Worm (Caenorhabditis elegans) whole organism, L1 larva: ENCODE data around the gene aat-6.
A peak's percentile ranks its signal among the peaks of the same experiment; 100 is the strongest.

Experiments used
- alr-1 ChIP-seq: fragments of 200-800 bp; sonication (Bioruptor generic); optimal IDR thresholded peaks from 2 replicates; lab custom pipeline; 2018; ENCODE audit warnings: borderline replicate concordance, mild to moderate bottlenecking, missing genetic modification characterization, missing compliant biosample characterization
- aly-2 ChIP-seq: fragments of 150-350 bp; optimal IDR thresholded peaks from 2 replicates; lab custom pipeline; 2014; ENCODE audit warnings: missing biosample characterization, missing genetic modification characterization
- blmp-1 ChIP-seq: fragments of 150-350 bp; optimal IDR thresholded peaks from 2 replicates; lab custom pipeline; 2014; ENCODE audit warnings: missing biosample characterization, missing genetic modification characterization
- ceh-63 ChIP-seq: fragments of 200-800 bp; sonication (Bioruptor generic); optimal IDR thresholded peaks from 2 replicates; lab custom pipeline; 2018; ENCODE audit warnings: mild to moderate bottlenecking, missing genetic modification characterization, missing compliant biosample characterization
- ceh-8 ChIP-seq: fragments of 200-800 bp; sonication (Bioruptor generic); optimal IDR thresholded peaks from 2 replicates; lab custom pipeline; 2018; ENCODE audit warnings: mild to moderate bottlenecking, missing genetic modification characterization, moderate library complexity, missing compliant biosample characterization
- ceh-88 ChIP-seq: fragments of 200-800 bp; sonication (Bioruptor generic); IDR thresholded peaks from 2 replicates; pipeline ENCODE4 v1.3.6; 2022; ENCODE audit warnings: missing genetic modification characterization, missing compliant biosample characterization
- ceh-90 ChIP-seq: sonication (generic microtip); optimal IDR thresholded peaks from 2 replicates; lab custom pipeline; 2016; ENCODE audit warnings: missing genetic modification characterization, missing compliant biosample characterization
- ces-1 ChIP-seq: fragments of 150-350 bp; optimal IDR thresholded peaks from 2 replicates; lab custom pipeline; 2014; ENCODE audit warnings: missing biosample characterization, missing genetic modification reagents, missing genetic modification characterization
- dsc-1 ChIP-seq: sonication (generic microtip); optimal IDR thresholded peaks from 2 replicates; lab custom pipeline; 2016; ENCODE audit warnings: mild to moderate bottlenecking, missing genetic modification characterization, missing compliant biosample characterization
- efl-1 ChIP-seq, 4 experiments: fragments of 150-350 bp; optimal IDR thresholded peaks in 3 of 4; peaks in 1 of 4; 1 replicate in 1 of 4; 2 replicates in 3 of 4; lab custom pipeline; 2014; ENCODE audit warnings: missing biosample characterization in 2 of 4, missing genetic modification characterization in 2 of 4, missing genetic modification reagents in 2 of 4
- efl-3 ChIP-seq: fragments of 200-800 bp; sonication (Bioruptor generic); optimal IDR thresholded peaks from 2 replicates; lab custom pipeline; 2018; ENCODE audit warnings: mild to moderate bottlenecking, missing genetic modification characterization, missing compliant biosample characterization
- egl-27 ChIP-seq, 2 experiments: fragments of 150-350 bp in 1 of 2; sonication (generic microtip); optimal IDR thresholded peaks; 3 replicates each; lab custom pipeline; 2017 to 2018; ENCODE audit warnings: missing biosample characterization in 2 of 2, missing genetic modification characterization in 2 of 2, missing genetic modification reagents in 2 of 2
- elt-2 ChIP-seq: sonication (generic microtip); optimal IDR thresholded peaks from 2 replicates; lab custom pipeline; 2016; ENCODE audit warnings: missing genetic modification characterization, mild to moderate bottlenecking, inconsistent platforms, missing compliant biosample characterization, missing genetic modification reagents
- elt-3 ChIP-seq, 6 experiments: fragments of 150-350 bp in 1 of 6; sonication (generic microtip); optimal IDR thresholded peaks; 2 replicates each; lab custom pipeline; 2017 to 2018; ENCODE audit warnings: missing biosample characterization in 6 of 6, missing genetic modification characterization in 6 of 6, inconsistent platforms in 1 of 6
- ets-5 ChIP-seq: fragments of 200-800 bp; sonication (Bioruptor generic); IDR thresholded peaks from 2 replicates; pipeline ENCODE4 v1.3.6; 2022; ENCODE audit warnings: missing genetic modification characterization, missing compliant biosample characterization
- hpl-2 ChIP-seq: fragments of 150-350 bp; optimal IDR thresholded peaks from 2 replicates; lab custom pipeline; 2014; ENCODE audit warnings: missing biosample characterization, missing genetic modification reagents, missing genetic modification characterization
- isw-1 ChIP-seq: fragments of 200-800 bp; sonication (Bioruptor generic); IDR thresholded peaks from 2 replicates; pipeline ENCODE4 v1.3.6; 2022; ENCODE audit warnings: missing genetic modification characterization, missing compliant biosample characterization
- lin-13 ChIP-seq: fragments of 150-350 bp; optimal IDR thresholded peaks from 2 replicates; lab custom pipeline; 2014; ENCODE audit warnings: missing biosample characterization, missing genetic modification reagents, missing genetic modification characterization
- lin-14 ChIP-seq: fragments of 200-800 bp; sonication (Bioruptor generic); optimal IDR thresholded peaks from 2 replicates; lab custom pipeline; 2018; ENCODE audit warnings: mild to moderate bottlenecking, missing genetic modification characterization, moderate library complexity, missing compliant biosample characterization
- lin-35 ChIP-seq, 2 experiments: fragments of 150-350 bp; optimal IDR thresholded peaks; 2 replicates each; lab custom pipeline; 2014; ENCODE audit warnings: missing biosample characterization in 2 of 2, missing genetic modification characterization in 2 of 2, missing genetic modification reagents in 2 of 2
- lin-39 ChIP-seq: fragments of 150-350 bp; optimal IDR thresholded peaks from 2 replicates; lab custom pipeline; 2014; ENCODE audit warnings: missing biosample characterization, missing genetic modification reagents, missing genetic modification characterization
- mab-9 ChIP-seq: fragments of 200-800 bp; sonication (Bioruptor generic); IDR thresholded peaks from 2 replicates; pipeline ENCODE4 v1.3.6; 2022; ENCODE audit warnings: missing genetic modification reagents, missing genetic modification characterization, missing compliant biosample characterization
- mef-2 ChIP-seq: fragments of 150-350 bp; optimal IDR thresholded peaks from 2 replicates; lab custom pipeline; 2014; ENCODE audit warnings: missing biosample characterization, missing genetic modification characterization
- nhr-12 ChIP-seq: sonication (generic microtip); optimal IDR thresholded peaks from 2 replicates; lab custom pipeline; 2017; ENCODE audit warnings: missing biosample characterization, missing genetic modification characterization
- nhr-19 ChIP-seq: fragments of 200-800 bp; sonication (Bioruptor generic); conservative IDR thresholded peaks from 2 replicates; pipeline ENCODE4 v1.3.6; 2022; ENCODE audit warnings: missing genetic modification characterization, missing compliant biosample characterization
- nhr-20 ChIP-seq: sonication (generic microtip); optimal IDR thresholded peaks from 2 replicates; lab custom pipeline; 2016; ENCODE audit warnings: mild to moderate bottlenecking, missing genetic modification characterization, missing compliant biosample characterization
- nhr-76 ChIP-seq: sonication (generic microtip); optimal IDR thresholded peaks from 2 replicates; lab custom pipeline; 2017; ENCODE audit warnings: missing biosample characterization, missing genetic modification characterization
- nhr-77 ChIP-seq: fragments of 150-350 bp; optimal IDR thresholded peaks from 2 replicates; lab custom pipeline; 2014; ENCODE audit warnings: missing biosample characterization, missing genetic modification characterization
- nhr-90 ChIP-seq: sonication (generic microtip); optimal IDR thresholded peaks from 2 replicates; lab custom pipeline; 2016; ENCODE audit warnings: mild to moderate bottlenecking, missing genetic modification characterization, missing compliant biosample characterization; ENCODE audit not compliant: poor library complexity
- pqm-1 ChIP-seq: sonication (generic microtip); optimal IDR thresholded peaks from 3 replicates; lab custom pipeline; 2017; ENCODE audit warnings: missing biosample characterization, missing genetic modification characterization
- skn-1 ChIP-seq: fragments of 150-350 bp; optimal IDR thresholded peaks from 2 replicates; lab custom pipeline; 2014; ENCODE audit warnings: missing biosample characterization, missing genetic modification characterization
- snu-23 ChIP-seq: sonication (generic microtip); optimal IDR thresholded peaks from 2 replicates; lab custom pipeline; 2016; ENCODE audit warnings: missing genetic modification characterization, missing compliant biosample characterization
- sox-4 ChIP-seq: sonication (generic microtip); optimal IDR thresholded peaks from 2 replicates; lab custom pipeline; 2016; ENCODE audit warnings: missing genetic modification characterization, missing compliant biosample characterization
- unc-130 ChIP-seq: fragments of 150-350 bp; optimal IDR thresholded peaks from 2 replicates; lab custom pipeline; 2017; ENCODE audit warnings: missing biosample characterization, missing genetic modification characterization, inconsistent platforms
- unc-86 ChIP-seq: sonication (generic microtip); optimal IDR thresholded peaks from 2 replicates; lab custom pipeline; 2016; ENCODE audit warnings: missing genetic modification characterization, missing compliant biosample characterization

The aat-6 gene

DNA sequence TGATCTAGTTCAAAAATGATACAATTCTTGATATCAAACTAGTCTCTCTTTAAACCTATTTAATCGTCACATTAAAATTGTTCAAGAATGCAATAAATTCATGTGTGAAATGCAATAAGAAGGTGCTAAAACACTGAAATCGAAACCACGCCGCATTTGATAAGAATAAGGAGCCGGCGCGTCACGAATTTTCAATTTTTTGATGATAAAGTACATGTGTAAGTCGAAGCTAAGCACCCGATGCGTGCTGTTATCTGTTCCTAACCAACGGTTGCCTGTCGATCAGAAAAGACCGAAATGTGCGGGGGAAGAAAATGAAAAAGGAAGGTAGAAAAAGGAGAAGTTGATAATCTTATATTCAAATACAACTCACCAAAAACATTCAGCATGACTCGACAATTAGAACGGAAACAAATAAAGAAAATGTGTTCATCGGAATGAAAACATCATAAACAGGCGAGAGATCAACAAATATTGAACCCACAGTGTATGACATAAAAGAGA is at the start of gene aat-6:
Gene aat-6, minus strand, starts transcription at position 454 of the 504 bp plus-strand sequence.
- TF ChIP-seq lin-35 (GFP tag; optimal IDR thresholded peaks at IDR 0.05; lab: Kevin White, UChicago) = peak in 1 of 2 experiments; percentile 24
- no peak for TF ChIP-seq efl-1 (optimal IDR thresholded peaks at IDR 0.05; lab: Kevin White, UChicago)
- peak in 1 of 2 experiments; percentile 78 for TF ChIP-seq efl-1 (GFP tag; optimal IDR thresholded peaks at IDR 0.05 in 1 of 2; lab: Kevin White, UChicago)
- TF ChIP-seq blmp-1 = no peak
- peak; percentile 38 for TF ChIP-seq nhr-20 (tag; lab: Kevin White, UChicago)
- no peak for TF ChIP-seq lin-39
- no peak for TF ChIP-seq egl-27 (tag; optimal IDR thresholded peaks at IDR 0.05; lab: Kevin White, UChicago)
- peak; percentile 2 for TF ChIP-seq nhr-90 (tag; lab: Kevin White, UChicago)
- TF ChIP-seq nhr-77 (tag; lab: Kevin White, UChicago) = no peak
- no peak for TF ChIP-seq snu-23 (GFP tag; lab: Kevin White, UChicago)
- no peak for TF ChIP-seq mef-2 (tag; lab: Kevin White, UChicago)
- peak; percentile 93 for TF ChIP-seq elt-2
- no peak for TF ChIP-seq efl-3 (GFP tag; lab: Kevin White, UChicago)
- no peak for TF ChIP-seq isw-1 (GFP tag; lab: Robert Waterston, UW)
- no peak for TF ChIP-seq alr-1 (tag; lab: Kevin White, UChicago)
- peak; percentile 10 for TF ChIP-seq pqm-1 (tag; lab: Kevin White, UChicago)
- TF ChIP-seq, all 84 proteins: peak for 6

DNA sequence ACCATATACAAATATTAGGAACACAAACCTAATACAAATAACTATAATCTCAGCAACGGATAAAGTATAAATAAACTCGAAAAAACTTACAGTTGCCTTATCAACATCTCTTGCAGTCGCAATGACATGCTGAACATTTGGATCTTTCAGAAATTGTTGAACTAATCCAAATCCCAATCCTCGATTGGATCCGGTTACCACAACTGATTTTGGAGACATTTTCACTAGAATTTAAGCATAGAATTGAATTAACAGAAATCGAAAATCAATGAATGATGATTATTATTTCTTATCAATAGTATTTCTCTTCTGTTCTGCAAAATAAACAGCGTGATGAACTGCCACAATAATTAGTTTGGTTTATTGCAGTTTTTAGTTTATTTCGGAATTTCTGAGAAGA is 49.8 kb upstream of the aat-6 start, which contains the start of the genes C55A6.11 and C55A6.7:
Gene C55A6.11, plus strand, starts transcription at position 301 of the 400 bp plus-strand sequence.
Gene C55A6.7, minus strand, starts transcription at position 316 of the 400 bp plus-strand sequence.
- TF ChIP-seq dsc-1 (no peak), ceh-90 (tag; lab: Kevin White, UChicago) (no peak), blmp-1 (no peak), snu-23 (GFP tag; lab: Kevin White, UChicago) (no peak)

- TF ChIP-seq mef-2 (tag; lab: Kevin White, UChicago) (no peak), skn-1 (tag; lab: Kevin White, UChicago) (no peak), ceh-90 (tag; lab: Kevin White, UChicago) (no peak), ceh-63 (GFP tag; lab: Kevin White, UChicago) (no peak), mab-9 (GFP tag; lab: Robert Waterston, UW) (no peak), nhr-19 (GFP tag; lab: Robert Waterston, UW) (no peak), ces-1 (GFP tag; lab: Kevin White, UChicago) (no peak), nhr-76 (tag; lab: Kevin White, UChicago) (no peak), ets-5 (GFP tag; lab: Robert Waterston, UW) (no peak), nhr-90 (tag; lab: Kevin White, UChicago) (no peak)
- TF ChIP-seq, all 84 proteins: peak for 0
These were observed 47.3 kb upstream of the aat-6 start, which contains the start of gene C55A6.4 for ce11 chrV:11517789-11518188. Gene C55A6.4 (minus strand): TSS chrV:11517889.

DNA sequence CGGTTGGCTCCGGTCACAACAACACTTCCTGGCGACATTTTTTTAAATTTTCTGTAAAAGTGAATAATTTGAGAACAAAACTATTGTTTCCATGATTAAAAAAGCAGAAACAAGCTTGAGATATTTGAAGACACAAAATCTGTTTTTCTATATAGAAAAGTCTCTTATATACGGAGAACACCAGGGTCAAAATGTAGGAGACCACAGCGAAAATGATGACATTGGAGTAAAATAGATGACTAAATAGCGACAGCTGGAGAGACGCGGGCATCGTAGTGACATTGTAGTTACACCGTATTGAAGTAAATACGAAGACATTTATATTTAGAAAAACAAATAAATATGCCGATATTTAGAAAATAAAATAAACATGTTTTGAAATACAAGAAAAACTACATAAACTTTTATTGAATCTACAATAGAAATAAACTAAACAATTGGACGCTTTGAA is 45.7 kb upstream of the aat-6 start, which contains the start of gene sdz-8:
Gene sdz-8, minus strand, starts transcription at position 51 of the 451 bp plus-strand sequence.
- TF ChIP-seq unc-86 (tag; lab: Kevin White, UChicago) (no peak), skn-1 (tag; lab: Kevin White, UChicago) (peak; percentile 93), efl-1 (optimal IDR thresholded peaks at IDR 0.05; lab: Kevin White, UChicago) (no peak), efl-1 (GFP tag; optimal IDR thresholded peaks at IDR 0.05 in 1 of 2; lab: Kevin White, UChicago) (peak in 1 of 2 experiments; percentile 58), lin-14 (GFP tag; lab: Kevin White, UChicago) (peak; percentile 26), sox-4 (no peak)

DNA sequence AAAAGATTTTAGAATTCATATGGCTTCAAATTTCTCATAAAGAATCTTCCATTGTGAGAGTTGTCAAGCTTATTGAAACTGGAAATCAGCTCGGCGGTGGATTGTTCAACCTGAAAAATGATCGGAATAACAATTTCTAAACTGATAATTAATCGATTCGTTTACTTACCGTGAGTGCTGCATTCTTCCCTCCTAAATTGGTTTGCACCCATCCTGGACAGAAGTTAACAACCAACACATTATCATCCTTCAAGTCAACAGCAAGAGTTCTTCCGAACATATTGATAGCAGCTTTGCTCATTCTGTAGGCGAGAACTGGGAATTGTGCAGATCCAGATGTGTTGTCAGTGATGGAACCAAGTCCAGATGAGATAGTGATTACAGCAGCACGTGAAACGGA is 44.7 kb upstream of the aat-6 start:
- TF ChIP-seq mab-9 (GFP tag; lab: Robert Waterston, UW) = no peak
- TF ChIP-seq elt-3 (tag; optimal IDR thresholded peaks at IDR 0.05; lab: Kevin White, UChicago) = no peak
- no peak for TF ChIP-seq skn-1 (tag; lab: Kevin White, UChicago)
- no peak for TF ChIP-seq pqm-1 (tag; lab: Kevin White, UChicago)
- no peak for TF ChIP-seq nhr-12 (tag; lab: Kevin White, UChicago)
- peak; percentile 21 for TF ChIP-seq dsc-1
- TF ChIP-seq aly-2 (tag; lab: Kevin White, UChicago) = no peak
- no peak for TF ChIP-seq hpl-2 (GFP tag; lab: Kevin White, UChicago)
- no peak for TF ChIP-seq nhr-90 (tag; lab: Kevin White, UChicago)
- TF ChIP-seq sox-4 = no peak
- TF ChIP-seq efl-1 (optimal IDR thresholded peaks at IDR 0.05; lab: Kevin White, UChicago) = no peak
- peak in 1 of 2 experiments; percentile 31 for TF ChIP-seq efl-1 (GFP tag; optimal IDR thresholded peaks at IDR 0.05 in 1 of 2; lab: Kevin White, UChicago)
- no peak for TF ChIP-seq lin-13 (GFP tag; lab: Kevin White, UChicago)
- no peak for TF ChIP-seq ceh-88 (GFP tag; lab: Robert Waterston, UW)
- TF ChIP-seq egl-27 (tag; optimal IDR thresholded peaks at IDR 0.05; lab: Kevin White, UChicago) = no peak
- no peak for TF ChIP-seq ceh-8 (GFP tag; lab: Kevin White, UChicago)
- no peak for TF ChIP-seq alr-1 (tag; lab: Kevin White, UChicago)
- no peak for TF ChIP-seq unc-130 (tag; lab: Kevin White, UChicago)
